Worm (Caenorhabditis elegans) whole organism, L4 larva: ENCODE data around the gene Y116A8C.30.

ENCODE experiments used
- ZK546.5 ChIP-seq, 2 experiments: sonication (generic microtip); optimal IDR thresholded peaks; 2 replicates each; lab custom pipeline; 2017; ENCODE audit warnings: missing biosample characterization in 2 of 2, missing genetic modification characterization in 2 of 2
- fos-1 ChIP-seq: fragments of 150-350 bp; optimal IDR thresholded peaks from 2 replicates; lab custom pipeline; 2014; ENCODE audit warnings: missing biosample characterization, missing genetic modification characterization
- lin-39 ChIP-seq: fragments of 150-350 bp; optimal IDR thresholded peaks from 2 replicates; lab custom pipeline; 2014; ENCODE audit warnings: missing biosample characterization, missing genetic modification reagents, missing genetic modification characterization
- mxl-2 ChIP-seq: fragments of 200-800 bp; sonication (Bioruptor generic); conservative IDR thresholded peaks from 2 replicates; pipeline ENCODE4 v1.3.6; 2022; ENCODE audit warnings: missing genetic modification reagents, missing genetic modification characterization, missing compliant biosample characterization
- nhr-237 ChIP-seq: sonication (generic microtip); optimal IDR thresholded peaks from 2 replicates; lab custom pipeline; 2017; ENCODE audit warnings: missing biosample characterization, missing genetic modification characterization
- snpc-4 ChIP-seq: fragments of 150-350 bp; optimal IDR thresholded peaks from 2 replicates; lab custom pipeline; 2014; ENCODE audit warnings: missing biosample characterization, missing genetic modification characterization
- unc-62 ChIP-seq, 3 experiments: fragments of 150-350 bp in 1 of 3; sonication (generic microtip); optimal IDR thresholded peaks in 2 of 3; peaks in 1 of 3; 1 replicate in 1 of 3; 2 replicates in 2 of 3; lab custom pipeline; 2014 to 2017; ENCODE audit warnings: missing biosample characterization in 3 of 3, missing genetic modification characterization in 3 of 3, missing genetic modification reagents in 3 of 3, missing genotype in 1 of 3
- zip-11 ChIP-seq: fragments of 200-800 bp; sonication (Bioruptor generic); IDR thresholded peaks from 2 replicates; pipeline ENCODE4 v1.3.6; 2022; ENCODE audit warnings: missing genetic modification characterization, missing compliant biosample characterization

DNA sequence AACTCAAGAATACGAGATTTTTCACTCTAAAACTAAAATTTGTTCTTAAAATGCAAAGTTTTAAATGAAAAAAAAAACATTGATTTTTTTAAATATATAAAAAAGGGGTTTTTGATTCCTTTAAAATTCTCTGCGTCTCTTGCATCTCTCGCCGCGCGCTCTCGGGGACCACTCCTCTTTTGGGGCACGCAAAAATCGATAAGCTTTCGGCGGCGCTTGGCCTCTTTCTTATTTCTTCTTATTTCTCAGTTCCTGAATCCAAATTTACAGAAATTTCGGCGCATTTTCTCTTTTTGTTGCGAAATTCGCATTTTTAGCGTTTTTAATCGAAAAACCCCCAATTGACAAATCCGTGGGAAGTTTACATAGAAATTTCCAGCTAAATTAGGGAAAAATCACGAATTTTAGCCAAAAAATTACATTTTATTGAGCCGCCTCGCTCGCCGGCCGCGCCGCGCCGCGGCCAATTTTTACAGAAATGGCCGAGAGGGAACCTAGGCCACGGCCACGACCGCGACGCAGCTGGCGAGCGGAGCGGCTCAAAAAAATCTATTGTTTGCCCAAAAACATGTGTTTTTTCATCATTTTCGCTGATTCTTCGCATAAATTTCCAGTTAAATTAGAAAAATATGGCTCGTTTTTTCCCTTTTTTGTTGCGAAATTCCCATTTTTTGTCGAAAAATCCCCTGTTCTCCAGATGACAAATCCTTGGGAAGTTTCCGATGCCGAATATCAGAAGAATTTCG lies 15.6 kb upstream of the Y116A8C.30 start, which contains the start of gene itsn-1:
- no peak for TF ChIP-seq lin-39 (tag; lab: Kevin White, UChicago)
- TF ChIP-seq ZK546.5 (tag; optimal IDR thresholded peaks at IDR 0.05; lab: Kevin White, UChicago), result no peak
- TF ChIP-seq snpc-4 (tag; lab: Kevin White, UChicago), result no peak
- no peak for TF ChIP-seq nhr-237 (tag; lab: Kevin White, UChicago)
- TF ChIP-seq unc-62 (GFP tag; optimal IDR thresholded peaks at IDR 0.05 in 1 of 2; lab: Kevin White, UChicago), result no peak
- no peak for TF ChIP-seq unc-62 (tag; optimal IDR thresholded peaks at IDR 0.05; lab: Kevin White, UChicago)
- TF ChIP-seq fos-1 (tag; lab: Kevin White, UChicago), result no peak
- TF ChIP-seq mxl-2 (GFP tag; lab: Robert Waterston, UW), result no peak
- TF ChIP-seq zip-11 (GFP tag; lab: Robert Waterston, UW), result no peak
